Fruit fly (Drosophila melanogaster): Measurements from ENCODE around the gene Nmdmc.

The Nmdmc gene

dm6 chr3R:9051937-9052680, 1.8 kb upstream of the Nmdmc start, which contains the start of gene Kdm2 (continued):
- TF ChIP-seq Ssrp (tag; optimal IDR thresholded peaks at IDR 0.05), result no peak
- no peak for TF ChIP-seq D19A (tag; optimal IDR thresholded peaks at IDR 0.05)
- TF ChIP-seq CG30403 (GFP tag; optimal IDR thresholded peaks at IDR 0.05), result no peak
- no peak for TF ChIP-seq Mes4 (GFP tag; optimal IDR thresholded peaks at IDR 0.05)
- TF ChIP-seq Fer1 (GFP tag; optimal IDR thresholded peaks at IDR 0.05), result no peak
- TF ChIP-seq CG31441 (GFP tag; IDR thresholded peaks at IDR 0.05), result no peak
- no peak for TF ChIP-seq CG32532 (GFP tag; IDR thresholded peaks at IDR 0.05)
- TF ChIP-seq CG5180 (GFP tag; optimal IDR thresholded peaks at IDR 0.05), result no peak
- TF ChIP-seq sima (GFP tag; optimal IDR thresholded peaks at IDR 0.05), result no peak
- TF ChIP-seq ase (GFP tag; IDR thresholded peaks at IDR 0.05), result no peak
- TF ChIP-seq CG15601 (tag; optimal IDR thresholded peaks at IDR 0.05), result peak; percentile 30
- no peak for TF ChIP-seq D (optimal IDR thresholded peaks at IDR 0.05)
- TF ChIP-seq D (GFP tag; optimal IDR thresholded peaks at IDR 0.05), result no peak
- TF ChIP-seq tup (GFP tag; optimal IDR thresholded peaks at IDR 0.05), result no peak
- TF ChIP-seq CG16813 (GFP tag; IDR thresholded peaks at IDR 0.05; ENCODE audit: partially characterized antibody), result no peak
- TF ChIP-seq CG2875 (GFP tag; optimal IDR thresholded peaks at IDR 0.05), result no peak
- TF ChIP-seq Poxn (GFP tag; IDR thresholded peaks at IDR 0.05), result no peak
- no peak for TF ChIP-seq stc (GFP tag; IDR thresholded peaks at IDR 0.05)
- TF ChIP-seq gsb-n (tag; optimal IDR thresholded peaks at IDR 0.05), result peak; percentile 30
- TF ChIP-seq CG10565 (GFP tag; optimal IDR thresholded peaks at IDR 0.05), result no peak
- no peak for TF ChIP-seq tio (GFP tag; optimal IDR thresholded peaks at IDR 0.05)
- no peak for TF ChIP-seq dmrt11E (tag; optimal IDR thresholded peaks at IDR 0.05)
- peak; percentile 45 for TF ChIP-seq Deaf1 (tag; optimal IDR thresholded peaks at IDR 0.05)
- TF ChIP-seq maf-S (GFP tag; optimal IDR thresholded peaks at IDR 0.05), result no peak
- no peak for TF ChIP-seq CG17912 (GFP tag; optimal IDR thresholded peaks at IDR 0.05)
- peak; percentile 18 for TF ChIP-seq CG7745 (tag; optimal IDR thresholded peaks at IDR 0.05)
- TF ChIP-seq Awh (GFP tag; IDR thresholded peaks at IDR 0.05), result no peak
- TF ChIP-seq Trl (optimal IDR thresholded peaks at IDR 0.05), result no peak
- TF ChIP-seq Trl (GFP tag; optimal IDR thresholded peaks at IDR 0.05), result no peak
- no peak for TF ChIP-seq chn (GFP tag; optimal IDR thresholded peaks at IDR 0.05)
- TF ChIP-seq Dll (GFP tag; IDR thresholded peaks at IDR 0.05; ENCODE audit: partially characterized antibody), result no peak
- TF ChIP-seq gfzf (GFP tag; optimal IDR thresholded peaks at IDR 0.05), result peak; percentile 78
- no peak for TF ChIP-seq Bgb (GFP tag; IDR thresholded peaks at IDR 0.05; ENCODE audit: partially characterized antibody)
- TF ChIP-seq CG4820 (GFP tag; optimal IDR thresholded peaks at IDR 0.05), result no peak
- TF ChIP-seq Dip2 (GFP tag; IDR thresholded peaks at IDR 0.05), result no peak
- no peak for TF ChIP-seq Hmx (GFP tag; optimal IDR thresholded peaks at IDR 0.05)
- no peak for TF ChIP-seq E2f1 (GFP tag; IDR thresholded peaks at IDR 0.05)
- TF ChIP-seq CG7271 (tag; optimal IDR thresholded peaks at IDR 0.05), result peak; percentile 81
- no peak for TF ChIP-seq CG13775 (GFP tag; optimal IDR thresholded peaks at IDR 0.05)
- TF ChIP-seq CG7963 (GFP tag; IDR thresholded peaks at IDR 0.05; ENCODE audit: partially characterized antibody), result no peak
- TF ChIP-seq sim (GFP tag; IDR thresholded peaks at IDR 0.05), result no peak
- no peak for TF ChIP-seq CHES-1-like (GFP tag; optimal IDR thresholded peaks at IDR 0.05)
- no peak for TF ChIP-seq Fer2 (tag; optimal IDR thresholded peaks at IDR 0.05)
- no peak for TF ChIP-seq CG18764 (GFP tag; optimal IDR thresholded peaks at IDR 0.05)
- no peak for TF ChIP-seq CrebB (tag; optimal IDR thresholded peaks at IDR 0.05)
- TF ChIP-seq Dad (GFP tag; optimal IDR thresholded peaks at IDR 0.05), result no peak
- peak; percentile 66 for TF ChIP-seq CG8924 (tag; optimal IDR thresholded peaks at IDR 0.05)
- TF ChIP-seq CG11247 (GFP tag; IDR thresholded peaks at IDR 0.05), result no peak
- no peak for TF ChIP-seq Nf-YA (GFP tag; IDR thresholded peaks at IDR 0.05)
- TF ChIP-seq odd (GFP tag; optimal IDR thresholded peaks at IDR 0.05), result peak; percentile 40
- TF ChIP-seq CG31388 (GFP tag; optimal IDR thresholded peaks at IDR 0.05), result no peak

Measured in whole organism, embryonic.